Worm (Caenorhabditis elegans) whole organism, L1 larva: ENCODE results near the gene mrpl-16.

Experiments used
- aha-1 ChIP-seq: fragments of 150-350 bp; optimal IDR thresholded peaks from 2 replicates; lab custom pipeline; 2014; ENCODE audit warnings: missing biosample characterization, missing genetic modification characterization
- alr-1 ChIP-seq: fragments of 200-800 bp; sonication (Bioruptor generic); optimal IDR thresholded peaks from 2 replicates; lab custom pipeline; 2018; ENCODE audit warnings: borderline replicate concordance, mild to moderate bottlenecking, missing genetic modification characterization, missing compliant biosample characterization
- ceh-88 ChIP-seq: fragments of 200-800 bp; sonication (Bioruptor generic); IDR thresholded peaks from 2 replicates; pipeline ENCODE4 v1.3.6; 2022; ENCODE audit warnings: missing genetic modification characterization, missing compliant biosample characterization
- ceh-90 ChIP-seq: sonication (generic microtip); optimal IDR thresholded peaks from 2 replicates; lab custom pipeline; 2016; ENCODE audit warnings: missing genetic modification characterization, missing compliant biosample characterization
- dpl-1 ChIP-seq, 3 experiments: fragments of 150-350 bp in 2 of 3; sonication (generic microtip) in 1 of 3; optimal IDR thresholded peaks; 2 replicates each; lab custom pipeline; 2014 to 2017; ENCODE audit warnings: missing biosample characterization in 3 of 3, missing genetic modification characterization in 3 of 3, missing genetic modification reagents in 3 of 3
- efl-1 ChIP-seq, 4 experiments: fragments of 150-350 bp; optimal IDR thresholded peaks in 3 of 4; peaks in 1 of 4; 1 replicate in 1 of 4; 2 replicates in 3 of 4; lab custom pipeline; 2014; ENCODE audit warnings: missing biosample characterization in 2 of 4, missing genetic modification characterization in 2 of 4, missing genetic modification reagents in 2 of 4
- hpl-2 ChIP-seq: fragments of 150-350 bp; optimal IDR thresholded peaks from 2 replicates; lab custom pipeline; 2014; ENCODE audit warnings: missing biosample characterization, missing genetic modification reagents, missing genetic modification characterization
- irx-1 ChIP-seq: sonication (generic microtip); optimal IDR thresholded peaks from 2 replicates; lab custom pipeline; 2016; ENCODE audit warnings: missing genetic modification characterization, missing compliant biosample characterization
- lin-14 ChIP-seq: fragments of 200-800 bp; sonication (Bioruptor generic); optimal IDR thresholded peaks from 2 replicates; lab custom pipeline; 2018; ENCODE audit warnings: mild to moderate bottlenecking, missing genetic modification characterization, moderate library complexity, missing compliant biosample characterization
- lin-15B ChIP-seq: fragments of 150-350 bp; sonication (generic microtip); optimal IDR thresholded peaks from 3 replicates; lab custom pipeline; 2014; ENCODE audit warnings: missing biosample characterization, missing genetic modification characterization
- lin-35 ChIP-seq, 2 experiments: fragments of 150-350 bp; optimal IDR thresholded peaks; 2 replicates each; lab custom pipeline; 2014; ENCODE audit warnings: missing biosample characterization in 2 of 2, missing genetic modification characterization in 2 of 2, missing genetic modification reagents in 2 of 2
- lin-39 ChIP-seq: fragments of 150-350 bp; optimal IDR thresholded peaks from 2 replicates; lab custom pipeline; 2014; ENCODE audit warnings: missing biosample characterization, missing genetic modification reagents, missing genetic modification characterization
- lsy-2 ChIP-seq, 2 experiments: fragments of 150-350 bp; optimal IDR thresholded peaks; 2 replicates each; lab custom pipeline; 2014; ENCODE audit warnings: missing biosample characterization in 2 of 2, missing genetic modification characterization in 2 of 2
- mdl-1 ChIP-seq, 2 experiments: fragments of 150-350 bp; optimal IDR thresholded peaks; 2 replicates each; lab custom pipeline; 2014 to 2017; ENCODE audit warnings: missing biosample characterization in 2 of 2, missing genetic modification characterization in 2 of 2, inconsistent platforms in 1 of 2
- mep-1 ChIP-seq: fragments of 150-350 bp; optimal IDR thresholded peaks from 2 replicates; lab custom pipeline; 2014; ENCODE audit warnings: missing biosample characterization, missing genetic modification characterization
- nhr-19 ChIP-seq: fragments of 200-800 bp; sonication (Bioruptor generic); conservative IDR thresholded peaks from 2 replicates; pipeline ENCODE4 v1.3.6; 2022; ENCODE audit warnings: missing genetic modification characterization, missing compliant biosample characterization
- nhr-20 ChIP-seq: sonication (generic microtip); optimal IDR thresholded peaks from 2 replicates; lab custom pipeline; 2016; ENCODE audit warnings: mild to moderate bottlenecking, missing genetic modification characterization, missing compliant biosample characterization
- nhr-237 ChIP-seq: fragments of 150-350 bp; optimal IDR thresholded peaks from 2 replicates; lab custom pipeline; 2014; ENCODE audit warnings: missing biosample characterization, missing genetic modification characterization
- nhr-28 ChIP-seq: fragments of 150-350 bp; optimal IDR thresholded peaks from 2 replicates; lab custom pipeline; 2014; ENCODE audit warnings: missing biosample characterization, missing genetic modification characterization
- nhr-71 ChIP-seq: sonication (generic microtip); optimal IDR thresholded peaks from 2 replicates; lab custom pipeline; 2016; ENCODE audit warnings: mild to moderate bottlenecking, missing genetic modification characterization, moderate library complexity, missing compliant biosample characterization
- nhr-76 ChIP-seq: sonication (generic microtip); optimal IDR thresholded peaks from 2 replicates; lab custom pipeline; 2017; ENCODE audit warnings: missing biosample characterization, missing genetic modification characterization
- nhr-77 ChIP-seq: fragments of 150-350 bp; optimal IDR thresholded peaks from 2 replicates; lab custom pipeline; 2014; ENCODE audit warnings: missing biosample characterization, missing genetic modification characterization
- nhr-85 ChIP-seq: sonication (generic microtip); peaks from one replicate; lab custom pipeline; 2016; ENCODE audit warnings: missing genetic modification characterization, inconsistent platforms, missing compliant biosample characterization
- pag-3 ChIP-seq: sonication (generic microtip); optimal IDR thresholded peaks from 2 replicates; lab custom pipeline; 2017; ENCODE audit warnings: missing genetic modification characterization, mild to moderate bottlenecking, missing compliant biosample characterization, antibody characterized with exemption, borderline replicate concordance; ENCODE audit not compliant: insufficient read depth
- pax-3 ChIP-seq: fragments of 200-800 bp; sonication (Bioruptor generic); optimal IDR thresholded peaks from 2 replicates; lab custom pipeline; 2018; ENCODE audit warnings: mild to moderate bottlenecking, missing genetic modification characterization, moderate library complexity, missing compliant biosample characterization
- rnt-1 ChIP-seq: sonication (generic microtip); optimal IDR thresholded peaks from 2 replicates; lab custom pipeline; 2016; ENCODE audit warnings: mild to moderate bottlenecking, missing genetic modification characterization, moderate library complexity, missing compliant biosample characterization
- skn-1 ChIP-seq: fragments of 150-350 bp; optimal IDR thresholded peaks from 2 replicates; lab custom pipeline; 2014; ENCODE audit warnings: missing biosample characterization, missing genetic modification characterization
- snpc-4 ChIP-seq: fragments of 150-350 bp; optimal IDR thresholded peaks from 2 replicates; lab custom pipeline; 2014; ENCODE audit warnings: missing biosample characterization, missing genetic modification characterization
- snu-23 ChIP-seq: sonication (generic microtip); optimal IDR thresholded peaks from 2 replicates; lab custom pipeline; 2016; ENCODE audit warnings: missing genetic modification characterization, missing compliant biosample characterization
- sox-4 ChIP-seq: sonication (generic microtip); optimal IDR thresholded peaks from 2 replicates; lab custom pipeline; 2016; ENCODE audit warnings: missing genetic modification characterization, missing compliant biosample characterization
- sptf-1 ChIP-seq: fragments of 150-350 bp; optimal IDR thresholded peaks from 2 replicates; lab custom pipeline; 2014; ENCODE audit warnings: missing biosample characterization, missing genetic modification characterization
- sup-37 ChIP-seq: fragments of 200-800 bp; sonication (Bioruptor generic); optimal IDR thresholded peaks from 2 replicates; lab custom pipeline; 2018; ENCODE audit warnings: mild to moderate bottlenecking, missing genetic modification characterization, missing compliant biosample characterization
- swsn-7 ChIP-seq: sonication (generic microtip); optimal IDR thresholded peaks from 2 replicates; lab custom pipeline; 2016; ENCODE audit warnings: missing genetic modification characterization, missing compliant biosample characterization
- tbx-2 ChIP-seq: sonication (generic microtip); optimal IDR thresholded peaks from 2 replicates; lab custom pipeline; 2016; ENCODE audit warnings: missing genetic modification characterization, missing compliant biosample characterization
- unc-30 ChIP-seq: sonication (generic microtip); optimal IDR thresholded peaks from 2 replicates; lab custom pipeline; 2017; ENCODE audit warnings: missing biosample characterization, missing genetic modification characterization
- unc-86 ChIP-seq: sonication (generic microtip); optimal IDR thresholded peaks from 2 replicates; lab custom pipeline; 2016; ENCODE audit warnings: missing genetic modification characterization, missing compliant biosample characterization
- unc-98 ChIP-seq: fragments of 200-800 bp; sonication (Bioruptor generic); IDR thresholded peaks from 2 replicates; pipeline ENCODE4 v1.3.6; 2022; ENCODE audit warnings: missing genetic modification characterization, missing compliant biosample characterization
- vab-15 ChIP-seq: sonication (generic microtip); optimal IDR thresholded peaks from 2 replicates; lab custom pipeline; 2017; ENCODE audit warnings: missing genotype, mild to moderate bottlenecking, missing genetic modification characterization, missing compliant biosample characterization
- zag-1 ChIP-seq: fragments of 150-350 bp; optimal IDR thresholded peaks from 2 replicates; lab custom pipeline; 2014; ENCODE audit warnings: missing biosample characterization, missing genetic modification characterization

mrpl-16 gene

DNA sequence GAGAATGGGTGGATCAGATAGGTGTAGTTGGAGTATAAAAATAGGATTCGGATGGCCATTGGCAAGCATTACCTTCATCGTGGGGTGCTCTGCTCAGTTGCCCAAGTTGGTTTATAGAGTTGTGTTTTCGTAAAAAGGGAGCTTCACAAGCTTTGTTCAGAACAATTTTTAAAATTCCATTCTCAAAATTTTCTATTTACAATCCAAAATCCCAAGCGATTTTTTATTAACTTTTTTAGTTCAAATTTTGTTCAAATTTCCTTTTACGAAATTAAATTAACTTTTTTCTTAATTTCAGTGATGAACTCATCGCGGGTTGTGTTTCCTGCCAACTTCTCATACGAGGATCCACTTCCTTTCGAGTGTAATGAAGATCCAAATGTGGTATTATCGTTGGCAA lies 26.7 kb upstream of the mrpl-16 start, which contains the start of gene srg-10:
TSS of gene srg-10 (plus strand) at position 301 of the 400 bp plus-strand sequence.
- TF ChIP-seq mdl-1 (tag; optimal IDR thresholded peaks at IDR 0.05; lab: Kevin White, UChicago) = no peak
- no peak for TF ChIP-seq ceh-90 (tag; lab: Kevin White, UChicago)
- no peak for TF ChIP-seq zag-1
- no peak for TF ChIP-seq irx-1 (tag; lab: Kevin White, UChicago)
- no peak for TF ChIP-seq swsn-7 (tag; lab: Kevin White, UChicago)
- no peak for TF ChIP-seq aha-1 (tag; lab: Kevin White, UChicago)
- TF ChIP-seq alr-1 (tag; lab: Kevin White, UChicago) = no peak
- TF ChIP-seq lin-15B = no peak
- no peak for TF ChIP-seq unc-30 (tag; lab: Kevin White, UChicago)

DNA sequence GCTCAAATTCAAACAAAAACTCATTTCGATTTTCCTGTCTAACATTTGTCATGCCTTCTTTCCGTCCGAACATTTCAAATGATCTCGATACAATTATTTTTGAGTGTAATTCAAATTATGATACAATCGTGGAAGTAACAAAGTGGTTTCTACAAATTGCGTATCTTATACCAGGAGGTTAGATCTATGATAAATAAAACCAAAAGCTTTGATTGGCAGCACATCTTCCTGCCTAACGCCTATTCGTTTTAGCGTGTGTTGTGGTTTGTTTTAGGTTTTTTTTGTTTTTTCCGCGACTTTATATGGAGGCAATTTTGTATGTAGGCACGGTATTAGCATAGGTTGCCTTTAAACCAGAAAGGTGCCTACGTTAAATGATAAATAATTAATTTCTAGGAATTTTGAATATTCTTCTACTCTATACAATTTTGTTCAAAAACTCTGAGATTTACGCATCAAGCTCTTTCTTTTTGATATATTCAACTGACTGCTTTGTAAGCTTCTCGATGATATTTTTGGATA lies 24.2 kb upstream of the mrpl-16 start, which contains the start of gene srg-11:
TSS of gene srg-11 (plus strand) at position 51 of the 522 bp plus-strand sequence.
- no peak for TF ChIP-seq nhr-76 (tag; lab: Kevin White, UChicago)
- no peak for TF ChIP-seq nhr-20 (tag; lab: Kevin White, UChicago)
- TF ChIP-seq lin-35 (GFP tag; optimal IDR thresholded peaks at IDR 0.05; lab: Kevin White, UChicago) = no peak
- TF ChIP-seq vab-15 (tag; lab: Kevin White, UChicago) = no peak
- TF ChIP-seq sox-4 (tag; lab: Kevin White, UChicago) = no peak
- no peak for TF ChIP-seq nhr-85 (tag; lab: Kevin White, UChicago)
- no peak for TF ChIP-seq nhr-71
- no peak for TF ChIP-seq pax-3
- TF ChIP-seq unc-30 (tag; lab: Kevin White, UChicago) = no peak
- TF ChIP-seq sup-37 (GFP tag; lab: Kevin White, UChicago) = no peak
- TF ChIP-seq, all 84 proteins: peak for 0

DNA sequence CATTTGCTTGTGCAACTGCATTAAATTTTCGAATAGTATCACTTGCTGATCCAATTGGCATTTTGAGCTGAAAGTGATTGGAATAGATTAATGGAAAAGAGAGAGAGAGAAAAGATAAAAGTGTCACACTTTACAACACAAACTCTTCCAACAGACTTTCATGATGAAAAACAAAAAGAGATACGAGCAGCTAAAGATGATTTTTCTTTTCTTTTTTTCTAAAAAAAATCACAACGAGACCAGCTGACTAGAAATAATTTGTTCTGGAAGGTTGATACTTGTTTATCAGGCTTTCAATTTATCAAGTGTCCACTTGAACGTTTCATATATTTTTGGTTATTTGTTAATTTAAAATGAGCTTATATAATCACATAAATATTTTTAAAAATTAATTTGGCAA lies 17.1 kb upstream of the mrpl-16 start:
- TF ChIP-seq lin-14 (peak; percentile 63), nhr-77 (tag; lab: Kevin White, UChicago) (no peak), snpc-4 (tag; lab: Kevin White, UChicago) (no peak), mep-1 (tag; lab: Kevin White, UChicago) (peak; percentile 28), snu-23 (peak; percentile 58), nhr-19 (GFP tag; lab: Robert Waterston, UW) (peak; percentile 37), lsy-2 (tag; optimal IDR thresholded peaks at IDR 0.05; lab: Kevin White, UChicago) (peak; percentile 58 to 62), skn-1 (tag; lab: Kevin White, UChicago) (no peak), sptf-1 (no peak), hpl-2 (GFP tag; lab: Kevin White, UChicago) (no peak), sup-37 (GFP tag; lab: Kevin White, UChicago) (no peak), rnt-1 (peak; percentile 20), nhr-20 (tag; lab: Kevin White, UChicago) (peak; percentile 10), tbx-2 (tag; lab: Kevin White, UChicago) (no peak), pag-3 (tag; lab: Kevin White, UChicago) (no peak), unc-98 (GFP tag; lab: Robert Waterston, UW) (no peak), dpl-1 (GFP tag; optimal IDR thresholded peaks at IDR 0.05; lab: Kevin White, UChicago) (peak in 1 of 3 experiments; percentile 1), ceh-88 (no peak), swsn-7 (tag; lab: Kevin White, UChicago) (peak; percentile 0), vab-15 (tag; lab: Kevin White, UChicago) (no peak), nhr-76 (tag; lab: Kevin White, UChicago) (no peak), unc-86 (no peak), nhr-71 (peak; percentile 77), nhr-28 (tag; lab: Kevin White, UChicago) (no peak), efl-1 (optimal IDR thresholded peaks at IDR 0.05; lab: Kevin White, UChicago) (peak in 1 of 2 experiments; percentile 12), efl-1 (GFP tag; optimal IDR thresholded peaks at IDR 0.05 in 1 of 2; lab: Kevin White, UChicago) (no peak), nhr-237 (tag; lab: Kevin White, UChicago) (no peak), lin-39 (peak; percentile 17), pax-3 (no peak)
